Fruit fly (Drosophila melanogaster): ENCODE results near the gene CG18493.
A peak's percentile ranks its signal among the peaks of the same experiment; 100 is the strongest.

The CG18493 gene

DNA sequence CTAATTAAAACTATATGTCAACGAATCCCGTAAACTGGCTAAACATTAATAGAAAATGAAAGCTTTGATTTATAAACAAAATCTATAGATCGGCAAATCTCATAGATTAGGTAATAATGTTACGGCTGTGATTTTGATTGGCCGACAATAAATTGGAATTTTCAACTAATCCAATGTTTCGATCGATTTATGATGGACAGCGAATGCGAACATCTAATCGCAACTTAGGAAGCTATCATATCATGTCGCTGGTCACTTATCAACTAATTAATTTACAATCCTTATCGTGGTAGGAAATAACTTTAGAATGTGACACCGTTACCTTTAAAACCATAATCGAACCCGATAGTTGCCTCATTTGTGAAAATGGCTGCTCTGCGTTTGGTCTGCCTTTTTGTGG lies at the start of gene CG18493:
Gene CG18493, plus strand, starts transcription at position 352 of the 400 bp plus-strand sequence.
- TF ChIP-seq exex (tag; optimal IDR thresholded peaks at IDR 0.05) = peak; percentile 96
- TF ChIP-seq grn (GFP tag; optimal IDR thresholded peaks at IDR 0.05) = peak; percentile 67
- no peak for TF ChIP-seq nom (GFP tag; optimal IDR thresholded peaks at IDR 0.05)

DNA sequence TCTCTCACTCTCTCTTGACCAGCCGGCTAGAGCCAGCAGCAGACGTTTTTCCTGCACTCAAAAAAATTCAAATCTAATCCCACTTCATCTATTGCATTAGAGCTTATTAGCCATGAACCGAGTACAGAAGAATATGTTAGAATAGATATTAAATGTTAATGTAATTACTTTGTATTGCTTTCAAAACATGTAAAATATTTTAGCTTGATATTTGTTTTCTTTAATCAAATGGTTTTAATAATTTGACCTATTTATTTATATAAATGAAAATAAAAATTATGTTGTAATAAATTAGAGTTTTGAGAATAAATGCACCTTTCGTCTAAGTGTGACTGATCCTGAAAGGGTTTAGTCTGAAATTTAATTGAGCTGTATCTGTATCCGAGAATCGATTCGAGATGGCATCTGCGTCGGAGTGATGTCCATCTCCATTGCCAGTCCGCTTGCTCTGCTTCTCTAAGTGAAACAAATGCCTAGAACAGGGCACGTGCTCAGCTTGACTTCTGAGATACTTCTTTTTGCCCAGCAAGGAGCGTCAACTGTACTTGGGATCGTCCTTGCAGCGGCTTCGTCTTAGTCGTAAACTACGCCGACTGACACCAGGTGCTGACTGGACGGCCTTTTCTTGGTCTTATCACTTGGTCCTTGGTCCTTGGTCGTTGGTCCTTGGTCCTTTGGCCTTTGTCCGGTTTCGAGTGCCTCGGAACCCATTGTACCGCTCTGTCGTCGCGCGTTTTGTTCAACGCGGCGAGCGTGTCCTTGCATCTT lies 49.6 kb upstream of the CG18493 start:
- no peak for TF ChIP-seq CG2202 (tag; optimal IDR thresholded peaks at IDR 0.05)
- TF ChIP-seq CG10979 (tag; optimal IDR thresholded peaks at IDR 0.05) = peak; percentile 14
- peak; percentile 4 for TF ChIP-seq gem (tag; optimal IDR thresholded peaks at IDR 0.05)
- no peak for TF ChIP-seq CG17802 (tag; optimal IDR thresholded peaks at IDR 0.05)
- 0 out of 2 replicates have a peak, but pooled peaks have one; percentile 11 for TF ChIP-seq Xrp1 (GFP tag; IDR thresholded peaks at IDR 0.05)
- no peak for TF ChIP-seq Rfx (GFP tag; IDR thresholded peaks at IDR 0.05)
- no peak for TF ChIP-seq CG1024 (GFP tag; IDR thresholded peaks at IDR 0.05)
- TF ChIP-seq CG12219 (GFP tag; optimal IDR thresholded peaks at IDR 0.05) = no peak
- peak in 1 of 3 experiments; percentile 33 for TF ChIP-seq lola (GFP tag; optimal IDR thresholded peaks at IDR 0.05)
- peak; percentile 38 for TF ChIP-seq CG18262 (tag; optimal IDR thresholded peaks at IDR 0.05)
- TF ChIP-seq Ets65A (GFP tag) = no peak
- TF ChIP-seq CG13123 (GFP tag; optimal IDR thresholded peaks at IDR 0.05) = no peak
- TF ChIP-seq CG13624 (GFP tag; optimal IDR thresholded peaks at IDR 0.05) = no peak
- TF ChIP-seq CG8089 (GFP tag; optimal IDR thresholded peaks at IDR 0.05) = no peak
- TF ChIP-seq Fer3 (tag; optimal IDR thresholded peaks at IDR 0.05) = no peak
- TF ChIP-seq nau (GFP tag; optimal IDR thresholded peaks at IDR 0.05) = no peak
- TF ChIP-seq Kr (GFP tag; optimal IDR thresholded peaks at IDR 0.05) = peak; percentile 31
- TF ChIP-seq dmrt11E (tag; optimal IDR thresholded peaks at IDR 0.05) = peak; percentile 41
- TF ChIP-seq CG4404 (GFP tag; IDR thresholded peaks at IDR 0.05) = peak; percentile 45
- TF ChIP-seq phol (tag; optimal IDR thresholded peaks at IDR 0.05) = peak; percentile 1
- peak; percentile 34 for TF ChIP-seq CG2712 (tag; optimal IDR thresholded peaks at IDR 0.05)
- peak; percentile 51 for TF ChIP-seq D (optimal IDR thresholded peaks at IDR 0.05)
- no peak for TF ChIP-seq D (GFP tag; optimal IDR thresholded peaks at IDR 0.05)
- no peak for TF ChIP-seq CG12744 (GFP tag; optimal IDR thresholded peaks at IDR 0.05)
- no peak for TF ChIP-seq CG16813 (GFP tag; IDR thresholded peaks at IDR 0.05; ENCODE audit: partially characterized antibody)
- no peak for TF ChIP-seq Deaf1 (tag; optimal IDR thresholded peaks at IDR 0.05)
- no peak for TF ChIP-seq CG15601 (tag; optimal IDR thresholded peaks at IDR 0.05)
- TF ChIP-seq CG11247 (GFP tag; IDR thresholded peaks at IDR 0.05) = no peak
- no peak for TF ChIP-seq CG14965 (GFP tag; optimal IDR thresholded peaks at IDR 0.05; ENCODE audit: borderline replicate concordance)
- no peak for TF ChIP-seq Sox100B (GFP tag; optimal IDR thresholded peaks at IDR 0.05)
- TF ChIP-seq ERR (GFP tag; optimal IDR thresholded peaks at IDR 0.05) = no peak
- no peak for TF ChIP-seq Dbx (GFP tag; IDR thresholded peaks at IDR 0.05)
- TF ChIP-seq CG10267 (tag; optimal IDR thresholded peaks at IDR 0.05) = peak; percentile 13
- no peak for TF ChIP-seq vnd (GFP tag; IDR thresholded peaks at IDR 0.05; ENCODE audit: partially characterized antibody)
- no peak for TF ChIP-seq Usf (GFP tag; optimal IDR thresholded peaks at IDR 0.05)
- no peak for TF ChIP-seq stwl (tag; optimal IDR thresholded peaks at IDR 0.05)
- no peak for TF ChIP-seq stc (GFP tag; IDR thresholded peaks at IDR 0.05)
- TF ChIP-seq zf30C (GFP tag; optimal IDR thresholded peaks at IDR 0.05) = peak; percentile 74
- TF ChIP-seq CTCF (GFP tag; optimal IDR thresholded peaks at IDR 0.05) = no peak
- TF ChIP-seq Opbp (GFP tag; IDR thresholded peaks at IDR 0.05; ENCODE audit: partially characterized antibody) = no peak
- no peak for TF ChIP-seq fd102C (GFP tag; optimal IDR thresholded peaks at IDR 0.05)
- peak; percentile 32 for TF ChIP-seq cad (GFP tag; optimal IDR thresholded peaks at IDR 0.05)
- TF ChIP-seq CG9727 (GFP tag; optimal IDR thresholded peaks at IDR 0.05) = peak; percentile 48
- no peak for TF ChIP-seq Bgb (GFP tag; IDR thresholded peaks at IDR 0.05; ENCODE audit: partially characterized antibody)
- no peak for TF ChIP-seq CHES-1-like (GFP tag; optimal IDR thresholded peaks at IDR 0.05)
